Worm (Caenorhabditis elegans) whole organism, early embryonic: Measurements from ENCODE around the gene nhr-45.

Experiments used
- aly-1 ChIP-seq: sonication (generic microtip); optimal IDR thresholded peaks from 2 replicates; lab custom pipeline; 2016; ENCODE audit warnings: missing genetic modification characterization, missing compliant biosample characterization
- ama-1 ChIP-seq: fragments of 150-350 bp; optimal IDR thresholded peaks from 2 replicates; lab custom pipeline; 2014
- ets-7 ChIP-seq: sonication (generic microtip); optimal IDR thresholded peaks from 2 replicates; lab custom pipeline; 2016; ENCODE audit warnings: missing genotype, missing genetic modification characterization, missing compliant biosample characterization
- flt-1 ChIP-seq: fragments of 200-800 bp; sonication (Bioruptor generic); IDR thresholded peaks from 2 replicates; pipeline ENCODE4 v1.3.6; 2022; ENCODE audit warnings: missing genetic modification characterization, missing compliant biosample characterization
- hmg-4 ChIP-seq: fragments of 200-800 bp; sonication (Bioruptor generic); optimal IDR thresholded peaks from 2 replicates; lab custom pipeline; 2018; ENCODE audit warnings: mild to moderate bottlenecking, missing genetic modification characterization, missing compliant biosample characterization
- pes-1 ChIP-seq: fragments of 200-800 bp; sonication (Bioruptor generic); IDR thresholded peaks from 2 replicates; pipeline ENCODE4 v1.3.6; 2022; ENCODE audit warnings: missing genetic modification reagents, missing genetic modification characterization, missing compliant biosample characterization
- scrt-1 ChIP-seq: fragments of 200-800 bp; sonication (Bioruptor generic); IDR thresholded peaks from 2 replicates; pipeline ENCODE4 v1.3.6; 2022; ENCODE audit warnings: missing genetic modification characterization, missing compliant biosample characterization
- tbx-11 ChIP-seq: fragments of 200-800 bp; sonication (Bioruptor generic); IDR thresholded peaks from 2 replicates; pipeline ENCODE4 v1.3.6; 2022; ENCODE audit warnings: missing genetic modification characterization, missing compliant biosample characterization
- tra-4 ChIP-seq: sonication (generic microtip); optimal IDR thresholded peaks from 2 replicates; lab custom pipeline; 2017; ENCODE audit warnings: missing genetic modification characterization, missing compliant biosample characterization

DNA sequence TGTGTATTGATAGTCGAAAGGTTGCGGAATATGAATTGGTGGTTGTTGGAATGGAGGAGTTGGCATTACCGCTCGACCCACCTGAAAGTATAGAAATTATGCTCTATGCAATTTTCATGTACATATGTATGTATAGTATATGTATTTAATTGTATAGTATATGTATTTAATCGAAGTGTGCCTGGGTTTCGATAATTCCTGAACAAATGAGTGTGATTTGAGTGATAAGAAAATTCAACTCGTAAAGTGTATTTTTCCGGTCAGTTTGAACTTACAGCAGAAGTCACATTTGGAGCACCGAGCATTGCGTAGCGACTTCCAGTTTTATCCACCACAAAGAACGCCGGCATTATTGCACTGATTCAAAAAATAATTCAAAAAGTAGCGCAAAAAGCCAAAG, 1.4 kb downstream of the nhr-45 start:
- TF ChIP-seq tra-4 (tag; lab: Kevin White, UChicago) (no peak), aly-1 (tag; lab: Kevin White, UChicago) (no peak), tbx-11 (GFP tag; lab: Robert Waterston, UW) (no peak), flt-1 (GFP tag; lab: Robert Waterston, UW) (no peak), pes-1 (GFP tag; lab: Robert Waterston, UW) (no peak), ama-1 (no peak), scrt-1 (no peak), hmg-4 (GFP tag; lab: Kevin White, UChicago) (no peak), ets-7 (tag; lab: Kevin White, UChicago) (no peak)
